Fruit fly (Drosophila melanogaster) whole organism, embryonic: Measurements from ENCODE around the gene orion.

ENCODE experiments used
- CG10267 ChIP-seq: fragments of 200-800 bp; sonication (Bioruptor generic); optimal IDR thresholded peaks from 2 replicates; lab custom pipeline; 2018; ENCODE audit warnings: missing biosample characterization, mild to moderate bottlenecking, missing genetic modification characterization, moderate library complexity
- CG10274 ChIP-seq: fragments of 200-800 bp; sonication (Bioruptor generic); optimal IDR thresholded peaks from 3 replicates; lab custom pipeline; 2017; ENCODE audit warnings: missing biosample characterization, mild to moderate bottlenecking, missing genetic modification characterization
- CG10565 ChIP-seq: fragments of 200-800 bp; sonication (Bioruptor generic); optimal IDR thresholded peaks from 3 replicates; lab custom pipeline; 2016; ENCODE audit warnings: missing biosample characterization, mild to moderate bottlenecking, missing genetic modification characterization
- CG10959 ChIP-seq: fragments of 200-800 bp; sonication (Bioruptor generic); IDR thresholded peaks from 2 replicates; pipeline ENCODE4 v1.3.6; 2022; ENCODE audit warnings: missing biosample characterization, missing genetic modification characterization
- CG10979 ChIP-seq: fragments of 200-800 bp; sonication (Bioruptor generic); optimal IDR thresholded peaks from 2 replicates; lab custom pipeline; 2018; ENCODE audit warnings: missing biosample characterization, mild to moderate bottlenecking, missing genetic modification characterization, moderate library complexity
- CG11696 ChIP-seq: fragments of 200-800 bp; sonication (Bioruptor generic); IDR thresholded peaks from 2 replicates; pipeline ENCODE4 v1.3.6; 2022; ENCODE audit warnings: missing biosample characterization, missing genetic modification characterization
- CG1233 ChIP-seq: fragments of 200-800 bp; sonication (Bioruptor generic); optimal IDR thresholded peaks from 4 replicates; lab custom pipeline; 2018; ENCODE audit warnings: missing biosample characterization, mild to moderate bottlenecking, missing genetic modification characterization
- CG1647 ChIP-seq: fragments of 200-800 bp; sonication (Bioruptor generic); optimal IDR thresholded peaks from 3 replicates; lab custom pipeline; 2016; ENCODE audit warnings: missing biosample characterization, missing genetic modification characterization
- CG16779 ChIP-seq: fragments of 200-800 bp; sonication (Bioruptor generic); IDR thresholded peaks from 2 replicates; pipeline ENCODE4 v1.3.6; 2022; ENCODE audit warnings: missing biosample characterization, missing genetic modification characterization
- CG16863 ChIP-seq: fragments of 200-800 bp; sonication (Bioruptor generic); optimal IDR thresholded peaks from 3 replicates; lab custom pipeline; 2016; ENCODE audit warnings: missing biosample characterization, missing genetic modification characterization
- CG1832 ChIP-seq: fragments of 200-800 bp; sonication (Bioruptor generic); optimal IDR thresholded peaks from 2 replicates; lab custom pipeline; 2017; ENCODE audit warnings: missing biosample characterization, mild to moderate bottlenecking, missing genetic modification characterization, inconsistent platforms
- CG2712 ChIP-seq: fragments of 200-800 bp; optimal IDR thresholded peaks from 3 replicates; lab custom pipeline; 2019; ENCODE audit warnings: missing biosample characterization, mild to moderate bottlenecking, missing genetic modification characterization, moderate library complexity
- CG6765 ChIP-seq: fragments of 200-800 bp; sonication (Bioruptor generic); optimal IDR thresholded peaks from 3 replicates; lab custom pipeline; 2017; ENCODE audit warnings: missing biosample characterization, mild to moderate bottlenecking, missing genetic modification characterization
- CG6813 ChIP-seq: fragments of 200-800 bp; sonication (Bioruptor generic); optimal IDR thresholded peaks from 2 replicates; lab custom pipeline; 2017; ENCODE audit warnings: missing biosample characterization, missing genetic modification characterization, mild to moderate bottlenecking, moderate library complexity, missing genetic modification reagents
- CG7839 ChIP-seq: fragments of 200-800 bp; sonication (Bioruptor generic); optimal IDR thresholded peaks from 3 replicates; lab custom pipeline; 2018; ENCODE audit warnings: missing biosample characterization, mild to moderate bottlenecking, missing genetic modification characterization, moderate library complexity
- CG8290 ChIP-seq, 3 experiments: fragments of 200-800 bp; sonication (Bioruptor generic); optimal IDR thresholded peaks; 2 replicates each; lab custom pipeline; 2016 to 2019; ENCODE audit warnings: missing biosample characterization in 3 of 3, missing genetic modification characterization in 3 of 3, mild to moderate bottlenecking in 2 of 3, moderate library complexity in 1 of 3
- D ChIP-seq, 2 experiments: fragments of 200-800 bp in 1 of 2; fragments of >200 bp in 1 of 2; sonication (Bioruptor generic) in 1 of 2; optimal IDR thresholded peaks; 2 replicates in 1 of 2; 3 replicates in 1 of 2; lab custom pipeline; 2017; ENCODE audit warnings: mild to moderate bottlenecking in 1 of 2, missing biosample characterization in 1 of 2, missing genetic modification characterization in 1 of 2, missing genetic modification reagents in 1 of 2
- Elba2 ChIP-seq: fragments of 200-800 bp; sonication (Bioruptor generic); optimal IDR thresholded peaks from 3 replicates; lab custom pipeline; 2016; ENCODE audit warnings: missing biosample characterization, missing genetic modification characterization
- Gug ChIP-seq: fragments of 200-800 bp; sonication (Bioruptor generic); IDR thresholded peaks from 4 replicates; pipeline ENCODE4 v1.3.6; 2022; ENCODE audit warnings: missing biosample characterization, missing genetic modification characterization
- H15 ChIP-seq: fragments of 200-800 bp; sonication (Bioruptor generic); IDR thresholded peaks from 3 replicates; pipeline ENCODE4 v1.3.6; 2022; ENCODE audit warnings: missing biosample characterization, missing genetic modification characterization
- Lim3 ChIP-seq: fragments of 200-800 bp; sonication (Bioruptor generic); IDR thresholded peaks from 2 replicates; pipeline ENCODE4 v1.3.6; 2022; ENCODE audit warnings: missing biosample characterization, missing genetic modification characterization
- PHDP ChIP-seq: fragments of 200-800 bp; sonication (Bioruptor generic); optimal IDR thresholded peaks from 3 replicates; lab custom pipeline; 2018; ENCODE audit warnings: missing biosample characterization, mild to moderate bottlenecking, missing genetic modification characterization, moderate library complexity
- Stat92E ChIP-seq, 3 experiments: fragments of >200 bp in 2 of 3; fragments of 200-800 bp in 1 of 3; sonication (Bioruptor generic) in 1 of 3; optimal IDR thresholded peaks; 2 replicates each; lab custom pipeline; 2017 to 2019; ENCODE audit warnings: missing biosample characterization in 3 of 3, missing genetic modification characterization in 3 of 3, mild to moderate bottlenecking in 1 of 3, moderate library complexity in 1 of 3
- ara ChIP-seq: fragments of 200-800 bp; sonication (Bioruptor generic); IDR thresholded peaks from 2 replicates; pipeline ENCODE4 v1.3.6; 2022; ENCODE audit warnings: missing biosample characterization, missing genetic modification characterization
- ash1 ChIP-seq: fragments of 200-800 bp; sonication (Bioruptor generic); optimal IDR thresholded peaks from 2 replicates; lab custom pipeline; 2018; ENCODE audit warnings: missing biosample characterization, mild to moderate bottlenecking, missing genetic modification characterization
- ato ChIP-seq: fragments of 200-800 bp; sonication (Bioruptor generic); IDR thresholded peaks from 2 replicates; pipeline ENCODE4 v1.3.6; 2022; ENCODE audit warnings: missing biosample characterization, missing genetic modification characterization; ENCODE audit not compliant: partially characterized antibody
- chif ChIP-seq, 2 experiments: fragments of 200-800 bp; sonication (Bioruptor generic); optimal IDR thresholded peaks; 3 replicates each; lab custom pipeline; 2016; ENCODE audit warnings: missing biosample characterization in 2 of 2, missing genetic modification characterization in 2 of 2
- dpn ChIP-seq, 2 experiments: fragments of 200-800 bp; sonication (Bioruptor generic); optimal IDR thresholded peaks; 3 replicates each; lab custom pipeline; 2016; ENCODE audit warnings: missing biosample characterization in 2 of 2, missing genetic modification characterization in 2 of 2
- eve ChIP-seq, 2 experiments: fragments of >200 bp; optimal IDR thresholded peaks; 2 replicates each; lab custom pipeline; 2017; ENCODE audit warnings: missing biosample characterization in 2 of 2, missing genetic modification characterization in 2 of 2
- exex ChIP-seq: fragments of 200-800 bp; sonication (Bioruptor generic); optimal IDR thresholded peaks from 4 replicates; lab custom pipeline; 2018; ENCODE audit warnings: missing biosample characterization, mild to moderate bottlenecking, missing genetic modification characterization, moderate library complexity
- gcm2 ChIP-seq: fragments of 200-800 bp; sonication (Bioruptor generic); optimal IDR thresholded peaks from 2 replicates; lab custom pipeline; 2016; ENCODE audit warnings: missing biosample characterization, missing genetic modification characterization
- gsb ChIP-seq: fragments of 200-800 bp; sonication (Bioruptor generic); IDR thresholded peaks from 2 replicates; pipeline ENCODE4 v1.3.6; 2022; ENCODE audit warnings: missing biosample characterization, missing genetic modification characterization
- knrl ChIP-seq: fragments of 200-800 bp; sonication (Bioruptor generic); IDR thresholded peaks from 3 replicates; pipeline ENCODE4 v1.3.6; 2022; ENCODE audit warnings: missing biosample characterization, missing genetic modification characterization; ENCODE audit not compliant: partially characterized antibody
- nmo ChIP-seq: fragments of 200-800 bp; sonication (Bioruptor generic); optimal IDR thresholded peaks from 2 replicates; lab custom pipeline; 2018; ENCODE audit warnings: missing biosample characterization, mild to moderate bottlenecking, missing genetic modification characterization, moderate library complexity
- nom ChIP-seq: fragments of 200-800 bp; sonication (Bioruptor generic); optimal IDR thresholded peaks from 2 replicates; lab custom pipeline; 2017; ENCODE audit warnings: missing biosample characterization, missing genetic modification characterization, mild to moderate bottlenecking, moderate library complexity, missing genetic modification reagents
- prd ChIP-seq, 3 experiments: fragments of >200 bp in 2 of 3; fragments of 200-800 bp in 1 of 3; sonication (Bioruptor generic) in 1 of 3; optimal IDR thresholded peaks in 2 of 3; IDR thresholded peaks in 1 of 3; 2 replicates in 2 of 3; 3 replicates in 1 of 3; pipeline versions ENCODE4 v1.3.6 to Lab custom; 2017 to 2022; ENCODE audit warnings: missing biosample characterization in 1 of 3, missing genetic modification characterization in 1 of 3
- pros ChIP-seq: fragments of 200-800 bp; sonication (Bioruptor generic); optimal IDR thresholded peaks from 3 replicates; lab custom pipeline; 2019; ENCODE audit warnings: missing biosample characterization, mild to moderate bottlenecking, missing genetic modification characterization, moderate library complexity
- ro ChIP-seq: fragments of 200-800 bp; sonication (Bioruptor generic); IDR thresholded peaks from 2 replicates; pipeline ENCODE4 v1.3.6; 2022; ENCODE audit warnings: missing biosample characterization, missing genetic modification characterization
- sima ChIP-seq: fragments of 200-800 bp; sonication (Bioruptor generic); optimal IDR thresholded peaks from 2 replicates; lab custom pipeline; 2016; ENCODE audit warnings: missing biosample characterization, missing genetic modification characterization
- slbo ChIP-seq: fragments of 200-800 bp; sonication (Bioruptor generic); IDR thresholded peaks from 2 replicates; pipeline ENCODE4 v1.3.6; 2022; ENCODE audit warnings: missing biosample characterization, missing genetic modification characterization
- slou ChIP-seq: fragments of 200-800 bp; sonication (Bioruptor generic); optimal IDR thresholded peaks from 3 replicates; lab custom pipeline; 2016; ENCODE audit warnings: missing biosample characterization, missing genetic modification characterization
- sna ChIP-seq: fragments of 200-800 bp; sonication (Bioruptor generic); IDR thresholded peaks from 2 replicates; pipeline ENCODE4 v1.3.6; 2022; ENCODE audit warnings: missing biosample characterization, missing genetic modification characterization; ENCODE audit not compliant: partially characterized antibody
- so ChIP-seq: fragments of 200-800 bp; sonication (Bioruptor generic); IDR thresholded peaks from 3 replicates; pipeline ENCODE4 v1.3.6; 2022; ENCODE audit warnings: missing biosample characterization, missing genetic modification characterization
- sob ChIP-seq: fragments of 200-800 bp; sonication (Bioruptor generic); IDR thresholded peaks from 2 replicates; pipeline ENCODE4 v1.3.6; 2022; ENCODE audit warnings: missing biosample characterization, missing genetic modification characterization
- stc ChIP-seq: fragments of 200-800 bp; sonication (Bioruptor generic); IDR thresholded peaks from 2 replicates; pipeline ENCODE4 v1.3.6; 2022; ENCODE audit warnings: missing biosample characterization, missing genetic modification characterization
- ttk ChIP-seq: fragments of 200-800 bp; sonication (Bioruptor generic); IDR thresholded peaks from 2 replicates; pipeline ENCODE4 v2.1.2; 2022; ENCODE audit warnings: missing biosample characterization, missing genetic modification characterization
- tup ChIP-seq: fragments of 200-800 bp; sonication (Bioruptor generic); optimal IDR thresholded peaks from 2 replicates; lab custom pipeline; 2016; ENCODE audit warnings: missing biosample characterization, mild to moderate bottlenecking, missing genetic modification characterization, moderate library complexity
- tx ChIP-seq: fragments of 200-800 bp; sonication (Bioruptor generic); optimal IDR thresholded peaks from 2 replicates; lab custom pipeline; 2016; ENCODE audit warnings: missing biosample characterization, missing genetic modification characterization

Gene orion

DNA sequence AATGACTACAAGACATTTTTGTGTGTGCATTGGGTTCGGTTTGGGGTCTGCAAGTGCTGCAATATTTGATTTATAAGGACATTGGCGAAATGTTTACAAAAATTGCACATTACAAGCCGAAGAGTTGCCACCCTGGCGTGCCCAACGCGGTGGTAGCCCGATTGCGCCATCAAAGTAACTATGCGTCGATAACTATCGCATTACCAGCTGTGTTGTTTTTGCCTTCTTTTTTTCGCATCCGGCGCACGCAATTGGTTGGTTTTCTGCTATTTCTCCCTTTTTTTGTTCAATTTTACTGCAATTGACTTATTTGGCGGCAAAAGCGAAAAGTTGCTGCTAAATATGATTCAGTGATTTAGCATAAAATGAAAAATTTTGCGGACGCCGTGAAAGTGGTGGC, 12.0 kb downstream of the orion start, which contains the start of gene RpS14b (continued):
- TF ChIP-seq CG10979 (tag; lab: Kevin White, UChicago) (peak; percentile 25), pros (no peak), Gug (GFP tag; lab: Robert Waterston, UW) (peak; percentile 40; the same call in 1 of the 4 replicates), ara (peak; percentile 56), CG10267 (tag; lab: Kevin White, UChicago) (peak; percentile 40), Lim3 (GFP tag; lab: Robert Waterston, UW) (no peak), ro (no peak), Elba2 (GFP tag; lab: Kevin White, UChicago) (no peak), CG10274 (GFP tag; lab: Kevin White, UChicago) (peak; percentile 43), CG7839 (tag; lab: Kevin White, UChicago) (peak; percentile 31), CG6765 (GFP tag; lab: Kevin White, UChicago) (peak; percentile 75), CG6813 (peak; percentile 47), knrl (GFP tag; lab: Robert Waterston, UW) (peak; percentile 72), nmo (GFP tag; lab: Kevin White, UChicago) (peak; percentile 30), dpn (GFP tag; optimal IDR thresholded peaks at IDR 0.05; lab: Kevin White, UChicago) (peak; percentile 15 to 55), Stat92E (GFP tag; optimal IDR thresholded peaks at IDR 0.05; lab: Kevin White, UChicago) (no peak), ttk (GFP tag; lab: Robert Waterston, UW) (0 out of 2 replicates have a peak, but pooled peaks have one; percentile 40), sna (GFP tag; lab: Robert Waterston, UW) (no peak; the same call in 1 of the 2 replicates), CG1647 (GFP tag; lab: Kevin White, UChicago) (no peak), nom (GFP tag; lab: Kevin White, UChicago) (peak; percentile 73), CG16863 (peak; percentile 8), CG8290 (GFP tag; optimal IDR thresholded peaks at IDR 0.05; lab: Kevin White, UChicago) (peak; percentile 15), CG8290 (tag; optimal IDR thresholded peaks at IDR 0.05; lab: Kevin White, UChicago) (peak in 1 of 2 experiments; percentile 88), exex (no peak), ash1 (GFP tag; lab: Kevin White, UChicago) (peak; percentile 59), sima (no peak), gsb (peak; percentile 51; the same call in 1 of the 2 replicates), PHDP (peak; percentile 51), ato (GFP tag; lab: Robert Waterston, UW) (peak; percentile 77), tup (GFP tag; lab: Kevin White, UChicago) (no peak), so (peak; percentile 72; the same call in 1 of the 3 replicates), eve (GFP tag; optimal IDR thresholded peaks at IDR 0.05; lab: Kevin White, UChicago) (no peak), slbo (GFP tag; lab: Robert Waterston, UW) (peak; percentile 75), CG16779 (GFP tag; lab: Robert Waterston, UW) (no peak), gcm2 (peak; percentile 55), D (optimal IDR thresholded peaks at IDR 0.05; lab: Kevin White, UChicago) (no peak), D (GFP tag; optimal IDR thresholded peaks at IDR 0.05; lab: Kevin White, UChicago) (no peak), H15 (GFP tag; lab: Robert Waterston, UW) (peak; percentile 44; the same call in 1 of the 3 replicates), CG1233 (GFP tag; lab: Kevin White, UChicago) (peak; percentile 64), slou (GFP tag; lab: Kevin White, UChicago) (peak; percentile 39), chif (GFP tag; optimal IDR thresholded peaks at IDR 0.05; lab: Kevin White, UChicago) (peak; percentile 5 to 52), sob (GFP tag; lab: Robert Waterston, UW) (peak; percentile 80), prd (optimal IDR thresholded peaks at IDR 0.05; lab: Kevin White, UChicago) (no peak), prd (GFP tag; IDR thresholded peaks at IDR 0.05; lab: Robert Waterston, UW) (peak; percentile 41; the same call in 1 of the 3 replicates), stc (peak; percentile 65; the same call in 1 of the 2 replicates), CG10959 (no peak), CG1832 (GFP tag; lab: Kevin White, UChicago) (no peak), CG2712 (tag; lab: Kevin White, UChicago) (peak; percentile 17), CG10565 (no peak), CG11696 (GFP tag; lab: Robert Waterston, UW) (peak; percentile 35; the same call in 1 of the 2 replicates), tx (GFP tag; lab: Kevin White, UChicago) (peak; percentile 1)
